Worm (Caenorhabditis elegans) whole organism, L3 larva: ENCODE data around the gene R186.8.

ENCODE experiments used
- aly-2 ChIP-seq: fragments of 150-350 bp; optimal IDR thresholded peaks from 2 replicates; lab custom pipeline; 2014; ENCODE audit warnings: missing biosample characterization, missing genetic modification characterization
- elt-1 ChIP-seq: fragments of 150-350 bp; optimal IDR thresholded peaks from 2 replicates; lab custom pipeline; 2014; ENCODE audit warnings: missing biosample characterization, missing genetic modification characterization
- fos-1 ChIP-seq: fragments of 150-350 bp; optimal IDR thresholded peaks from 2 replicates; lab custom pipeline; 2014; ENCODE audit warnings: missing biosample characterization, missing genetic modification characterization
- mdl-1 ChIP-seq: fragments of 150-350 bp; optimal IDR thresholded peaks from 2 replicates; lab custom pipeline; 2014; ENCODE audit warnings: missing biosample characterization, missing genetic modification characterization
- pha-4 ChIP-seq: fragments of 150-350 bp; optimal IDR thresholded peaks from 2 replicates; lab custom pipeline; 2014; ENCODE audit warnings: missing biosample characterization, missing genetic modification reagents, missing genetic modification characterization

DNA sequence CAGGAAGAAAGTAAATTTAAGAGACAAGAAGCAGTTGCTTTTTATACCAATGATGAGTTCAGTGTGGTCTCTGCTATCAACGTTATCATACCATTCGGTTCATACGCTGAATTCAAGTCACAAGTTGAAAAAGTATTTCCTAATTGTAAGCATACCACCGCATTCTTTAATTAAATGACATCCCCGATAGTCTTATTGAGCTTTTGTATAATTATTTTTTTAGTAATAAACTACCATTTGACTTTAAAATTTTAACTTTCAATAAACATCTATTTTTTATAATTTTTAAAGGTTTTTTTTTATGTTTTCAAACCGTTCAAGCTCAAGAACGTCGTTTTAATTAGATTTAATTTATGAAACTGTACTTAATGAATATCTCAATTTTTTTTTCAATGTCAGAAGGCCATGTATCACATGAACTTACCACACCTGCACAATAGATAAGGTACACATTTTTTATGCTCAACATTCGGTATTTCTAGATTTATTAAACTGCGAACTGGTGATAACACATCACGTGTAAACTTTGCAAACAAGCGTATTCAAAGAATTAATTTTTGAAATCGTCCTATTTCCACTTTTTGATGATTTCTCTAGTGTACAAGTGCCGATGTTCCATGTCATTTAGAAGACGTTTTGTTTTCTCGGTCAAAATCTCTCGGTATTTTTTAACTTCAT lies 25.8 kb downstream of the R186.8 start, which contains the start of gene T16G1.4:
- no peak for TF ChIP-seq elt-1 (tag; lab: Kevin White, UChicago)
- TF ChIP-seq mdl-1 (tag; lab: Kevin White, UChicago) = no peak
- no peak for TF ChIP-seq aly-2 (tag; lab: Kevin White, UChicago)
- TF ChIP-seq fos-1 = no peak
- peak; percentile 2 for TF ChIP-seq pha-4 (tag; lab: Kevin White, UChicago)
